Worm (Caenorhabditis elegans): ENCODE results near the gene num-1.

ce11 chrV:20797918-20798317 lies 31.7 kb upstream of the num-1 start, which contains the start of gene sdf-9:
- TF ChIP-seq ceh-82 (tag; optimal IDR thresholded peaks at IDR 0.05): no peak
- no peak for TF ChIP-seq tag-97 (GFP tag; IDR thresholded peaks at IDR 0.05)
- TF ChIP-seq fos-1 (tag; optimal IDR thresholded peaks at IDR 0.05): no peak
- TF ChIP-seq egl-27 (tag; optimal IDR thresholded peaks at IDR 0.05): no peak
- no peak for TF ChIP-seq nhr-111 (GFP tag; optimal IDR thresholded peaks at IDR 0.05)
- TF ChIP-seq R02D3.7 (tag; optimal IDR thresholded peaks at IDR 0.05): no peak
- TF ChIP-seq dve-1 (tag; optimal IDR thresholded peaks at IDR 0.05; ENCODE audit: insufficient read depth): no peak
- no peak for TF ChIP-seq pha-4 (GFP tag; IDR thresholded peaks at IDR 0.05)
- no peak for TF ChIP-seq pha-4 (tag; optimal IDR thresholded peaks at IDR 0.05)
- no peak for TF ChIP-seq mdl-1 (tag; optimal IDR thresholded peaks at IDR 0.05)
